Worm (Caenorhabditis elegans): Measurements from ENCODE around the gene hog-1.

DNA sequence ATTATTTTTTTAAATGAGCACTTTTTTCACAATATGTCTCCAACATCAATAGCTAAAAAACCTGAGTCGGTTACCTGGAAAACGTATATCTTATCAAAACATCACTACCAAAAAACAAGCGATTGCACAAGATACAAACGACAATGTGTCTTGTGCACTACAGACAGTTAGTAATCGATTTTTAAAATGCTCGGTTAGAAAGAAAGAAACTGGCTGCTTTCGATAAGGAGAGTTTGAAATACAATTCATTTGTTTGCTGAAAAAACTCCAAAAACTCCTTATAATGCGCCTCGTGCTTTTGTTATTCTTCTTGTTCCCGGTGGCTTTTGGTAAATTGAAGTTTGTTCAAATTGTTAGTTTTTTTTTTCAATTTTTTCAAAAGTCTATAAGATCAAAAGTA lies 24.9 kb downstream of the hog-1 start, which contains the start of gene acp-5:
- TF ChIP-seq W03F9.2 (tag; optimal IDR thresholded peaks at IDR 0.05) (no peak), him-1 (tag; optimal IDR thresholded peaks at IDR 0.05) (no peak)
